Fruit fly (Drosophila melanogaster): ENCODE measurements around the gene SKIP.

DNA sequence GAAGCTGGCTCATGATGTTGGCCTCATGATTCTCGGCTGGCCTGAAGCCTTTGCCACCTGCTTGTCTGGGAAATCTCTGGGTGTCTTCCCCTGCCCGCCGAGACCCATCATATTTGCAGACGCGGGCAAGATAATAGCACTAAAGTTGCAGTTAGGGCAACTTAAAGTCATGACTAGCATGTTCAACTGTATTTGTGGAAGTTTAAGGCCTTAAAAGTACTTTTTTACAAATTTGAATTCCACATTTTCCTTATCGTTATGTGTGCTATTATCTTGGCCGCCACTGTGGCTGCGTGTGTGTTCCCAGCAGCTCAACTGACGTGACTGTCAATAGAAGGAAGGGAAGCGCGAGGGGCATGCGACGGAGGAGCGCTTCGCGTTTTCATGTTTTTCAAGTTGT lies 5.5 kb downstream of the SKIP start:
- TF ChIP-seq CG11617 (GFP tag; optimal IDR thresholded peaks at IDR 0.05) (no peak), Clk (GFP tag; optimal IDR thresholded peaks at IDR 0.05) (no peak), CG7101 (tag; optimal IDR thresholded peaks at IDR 0.05) (no peak), CG33017 (tag; optimal IDR thresholded peaks at IDR 0.05) (no peak), bab1 (GFP tag; optimal IDR thresholded peaks at IDR 0.05) (no peak), CG14711 (tag; optimal IDR thresholded peaks at IDR 0.05) (no peak)
